ENCODE assay signal across 6 worm cellular contexts in genomic region chrIV:2846264-2846663, ce11.
TF ChIP-seq lines count a peak whose summit lies in the region.

Gene Y54G2A.40 (plus strand): TSS chrIV:2846476.

TF ChIP-seq in whole organism, L1 larva, 84 proteins besides CTCF, POLR2A, EP300 and RAD21:
- TF ChIP-seq pag-3 (tag; optimal IDR thresholded peaks at IDR 0.05; lab: Kevin White, UChicago; ENCODE audit: borderline replicate concordance, insufficient read depth) (no peak), efl-1 (optimal IDR thresholded peaks at IDR 0.05; lab: Kevin White, UChicago) (peak; percentile 58 to 68), efl-1 (GFP tag; optimal IDR thresholded peaks at IDR 0.05 in 1 of 2; lab: Kevin White, UChicago) (peak; percentile 31 to 56), mep-1 (tag; optimal IDR thresholded peaks at IDR 0.05; lab: Kevin White, UChicago) (peak; percentile 8), zag-1 (tag; optimal IDR thresholded peaks at IDR 0.05; lab: Kevin White, UChicago) (no peak), lsy-2 (tag; optimal IDR thresholded peaks at IDR 0.05; lab: Kevin White, UChicago) (peak; percentile 32 to 64), lin-35 (GFP tag; optimal IDR thresholded peaks at IDR 0.05; lab: Kevin White, UChicago) (peak; percentile 29 to 56), dpl-1 (GFP tag; optimal IDR thresholded peaks at IDR 0.05; lab: Kevin White, UChicago) (peak; percentile 3 to 70 (median 38)), F16B12.6 (tag; optimal IDR thresholded peaks at IDR 0.05; lab: Kevin White, UChicago) (peak; percentile 77)

TF ChIP-seq in whole organism, L2 larva, 48 proteins besides CTCF, POLR2A, EP300 and RAD21:
- TF ChIP-seq unc-62 (GFP tag; optimal IDR thresholded peaks at IDR 0.05; lab: Kevin White, UChicago) (no peak), unc-55 (GFP tag; optimal IDR thresholded peaks at IDR 0.05; lab: Kevin White, UChicago) (peak; percentile 56), gmeb-1 (tag; optimal IDR thresholded peaks at IDR 0.05; lab: Kevin White, UChicago) (no peak), alr-1 (tag; optimal IDR thresholded peaks at IDR 0.05; lab: Kevin White, UChicago) (no peak), C34F6.9 (tag; optimal IDR thresholded peaks at IDR 0.05; lab: Kevin White, UChicago) (peak; percentile 46), nhr-237 (tag; optimal IDR thresholded peaks at IDR 0.05; lab: Kevin White, UChicago) (no peak), blmp-1 (tag; optimal IDR thresholded peaks at IDR 0.05; lab: Kevin White, UChicago; ENCODE audit: insufficient read depth) (no peak), nhr-11 (tag; optimal IDR thresholded peaks at IDR 0.05; lab: Kevin White, UChicago) (no peak), lin-13 (GFP tag; optimal IDR thresholded peaks at IDR 0.05; lab: Kevin White, UChicago) (peak; percentile 10), lsy-2 (tag; optimal IDR thresholded peaks at IDR 0.05; lab: Kevin White, UChicago) (peak in 1 of 2 experiments; percentile 72), F13H6.1 (tag; optimal IDR thresholded peaks at IDR 0.05; lab: Kevin White, UChicago) (no peak), fos-1 (tag; optimal IDR thresholded peaks at IDR 0.05; lab: Kevin White, UChicago) (no peak), mdl-1 (tag; optimal IDR thresholded peaks at IDR 0.05; lab: Kevin White, UChicago) (no peak), nhr-25 (tag; optimal IDR thresholded peaks at IDR 0.05; lab: Kevin White, UChicago) (no peak)

TF ChIP-seq in whole organism, L3 larva, 47 proteins besides CTCF, POLR2A, EP300 and RAD21:
- TF ChIP-seq lin-15B (tag; optimal IDR thresholded peaks at IDR 0.05; lab: Kevin White, UChicago) (peak; percentile 36), sea-2 (GFP tag; optimal IDR thresholded peaks at IDR 0.05; lab: Kevin White, UChicago) (no peak), pha-4 (tag; optimal IDR thresholded peaks at IDR 0.05; lab: Kevin White, UChicago) (peak; percentile 98), elt-2 (tag; optimal IDR thresholded peaks at IDR 0.05; lab: Kevin White, UChicago) (peak; percentile 9), eor-1 (tag; optimal IDR thresholded peaks at IDR 0.05; lab: Kevin White, UChicago) (no peak)

TF ChIP-seq in whole organism, L4 larva, 104 proteins besides CTCF, POLR2A, EP300 and RAD21:
- peak; percentile 14 for TF ChIP-seq mep-1 (tag; optimal IDR thresholded peaks at IDR 0.05; lab: Kevin White, UChicago)
- TF ChIP-seq madf-9 (GFP tag; conservative IDR thresholded peaks at IDR 0.05; lab: Robert Waterston, UW) = no peak
- TF ChIP-seq nhr-11 (tag; optimal IDR thresholded peaks at IDR 0.05; lab: Kevin White, UChicago) = no peak
- no peak for TF ChIP-seq pha-4 (GFP tag; IDR thresholded peaks at IDR 0.05; lab: Robert Waterston, UW)
- peak; percentile 80 for TF ChIP-seq pha-4 (tag; optimal IDR thresholded peaks at IDR 0.05; lab: Kevin White, UChicago)
- TF ChIP-seq unc-130 (GFP tag; optimal IDR thresholded peaks at IDR 0.05; lab: Kevin White, UChicago) = no peak
- peak; percentile 62 for TF ChIP-seq mes-2 (tag; optimal IDR thresholded peaks at IDR 0.05; lab: Kevin White, UChicago; ENCODE audit: poor library complexity, severe bottlenecking)
- TF ChIP-seq arid-1 (GFP tag; conservative IDR thresholded peaks at IDR 0.05; lab: Robert Waterston, UW) = no peak
- peak in 1 of 2 experiments; percentile 76 for TF ChIP-seq lsy-2 (tag; optimal IDR thresholded peaks at IDR 0.05; lab: Kevin White, UChicago)
- TF ChIP-seq daf-16 (GFP tag; optimal IDR thresholded peaks at IDR 0.05; lab: Kevin White, UChicago) = peak in 1 of 2 experiments; percentile 81
- peak; percentile 91 for TF ChIP-seq daf-16 (tag; optimal IDR thresholded peaks at IDR 0.05; lab: Kevin White, UChicago)
- TF ChIP-seq aha-1 (tag; lab: Kevin White, UChicago) = no peak
- TF ChIP-seq hmg-1.1 (GFP tag; IDR thresholded peaks at IDR 0.05; lab: Robert Waterston, UW) = no peak
- TF ChIP-seq dve-1 (tag; optimal IDR thresholded peaks at IDR 0.05; lab: Kevin White, UChicago; ENCODE audit: insufficient read depth) = peak; percentile 28
- no peak for TF ChIP-seq nhr-41 (GFP tag; IDR thresholded peaks at IDR 0.05; lab: Robert Waterston, UW)
- peak; percentile 33 for TF ChIP-seq dpl-1 (GFP tag; optimal IDR thresholded peaks at IDR 0.05; lab: Kevin White, UChicago)
- no peak for TF ChIP-seq nhr-102 (tag; optimal IDR thresholded peaks at IDR 0.05; lab: Kevin White, UChicago)
- TF ChIP-seq mdt-29 (GFP tag; IDR thresholded peaks at IDR 0.05; lab: Robert Waterston, UW) = no peak
- TF ChIP-seq nhr-77 (tag; optimal IDR thresholded peaks at IDR 0.05; lab: Kevin White, UChicago) = peak; percentile 4
- TF ChIP-seq Y48G9A.11 (GFP tag; IDR thresholded peaks at IDR 0.05; lab: Robert Waterston, UW) = no peak
- TF ChIP-seq lin-38 (GFP tag; IDR thresholded peaks at IDR 0.05; lab: Robert Waterston, UW) = peak; percentile 30; the same call in 1 of the 2 replicates

TF ChIP-seq in whole organism, mixed stage, embryonic, 35 proteins besides CTCF, POLR2A, EP300 and RAD21:
- TF ChIP-seq pha-4 (tag; optimal IDR thresholded peaks at IDR 0.05; lab: Kevin White, UChicago) (peak; percentile 33), ceh-83 (GFP tag; optimal IDR thresholded peaks at IDR 0.05; lab: Kevin White, UChicago) (no peak)

TF ChIP-seq in whole organism, young adult, 124 proteins besides CTCF, POLR2A, EP300 and RAD21:
- TF ChIP-seq nhr-80 (tag; optimal IDR thresholded peaks at IDR 0.05; lab: Kevin White, UChicago) (peak; percentile 6), hmg-1.2 (GFP tag; IDR thresholded peaks at IDR 0.05; lab: Robert Waterston, UW) (peak; percentile 58), rpc-1 (optimal IDR thresholded peaks at IDR 0.05; lab: Kevin White, UChicago) (no peak), rpc-1 (tag; optimal IDR thresholded peaks at IDR 0.05; lab: Kevin White, UChicago) (no peak), lag-1 (GFP tag; IDR thresholded peaks at IDR 0.05; lab: Robert Waterston, UW) (no peak), attf-5 (GFP tag; optimal IDR thresholded peaks at IDR 0.05; lab: Kevin White, UChicago) (peak; percentile 55)
